Fruit fly (Drosophila melanogaster) S2 (cell line): ENCODE data around the gene Peritrophin-A.
A peak's percentile ranks its signal among the peaks of the same experiment; 100 is the strongest.
"Not testable (repeated sequence)": the region's sequence is repeated elsewhere in the genome, so short reads cannot be mapped to it uniquely, and the experiment has no call there.

Source experiments
- CG8478 ChIP-seq: fragments of >200 bp; optimal IDR thresholded peaks from 2 replicates; lab custom pipeline; 2018
- CTCF ChIP-seq, 2 experiments: fragments of >200 bp; optimal IDR thresholded peaks; 2 replicates each; lab custom pipeline; 2018

The Peritrophin-A gene

DNA sequence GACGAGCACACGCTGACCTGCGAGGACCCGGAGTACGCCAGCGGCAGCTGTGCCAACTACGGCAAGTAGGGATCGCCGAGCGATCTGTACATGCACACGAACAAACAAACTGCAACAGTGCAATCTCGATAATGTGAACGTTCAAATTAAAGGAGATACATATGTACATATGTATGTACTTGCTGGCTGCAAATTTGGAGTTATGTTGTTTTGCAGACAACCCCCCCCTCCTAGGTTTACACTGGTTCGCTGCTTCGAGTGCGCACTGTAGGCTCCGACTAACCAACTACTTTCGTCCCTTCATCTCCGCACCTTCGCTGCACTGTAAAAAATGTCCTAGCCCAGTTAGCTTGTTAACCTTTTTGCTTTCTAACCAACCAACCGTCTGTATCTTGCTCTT lies 3.3 kb downstream of the Peritrophin-A start:
- TF ChIP-seq CG8478 (lab: Kevin White, UChicago) (no peak), CTCF (optimal IDR thresholded peaks at IDR 0.05; lab: Kevin White, UChicago) (no peak)

DNA sequence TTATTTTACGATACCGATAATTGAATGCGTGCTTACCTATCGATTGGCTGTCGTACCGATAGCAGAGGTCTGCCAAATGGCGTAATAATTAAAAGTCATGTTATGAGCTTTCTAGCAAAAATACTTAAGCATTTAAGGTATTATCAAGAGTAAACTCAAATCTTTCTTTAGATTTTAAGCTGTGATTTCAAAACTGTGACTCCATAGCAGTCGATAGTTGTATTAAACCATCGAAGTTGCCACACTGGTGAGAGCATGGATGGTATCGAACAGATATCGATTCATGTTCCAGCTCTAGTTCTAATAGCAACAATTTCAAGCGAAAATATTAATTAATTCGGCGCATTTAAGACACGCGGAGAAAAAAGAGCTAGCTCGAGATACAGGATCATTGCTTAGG lies 6.6 kb downstream of the Peritrophin-A start, which contains the start of the genes CG17068 and Rab10:
TSS of gene CG17068 (minus strand) at position 25 of the 400 bp plus-strand sequence.
TSS of gene Rab10 (plus strand) at position 270 of the 400 bp plus-strand sequence.
- TF ChIP-seq CTCF (optimal IDR thresholded peaks at IDR 0.05; lab: Kevin White, UChicago) = no peak
- no peak for TF ChIP-seq CG8478 (lab: Kevin White, UChicago)

DNA sequence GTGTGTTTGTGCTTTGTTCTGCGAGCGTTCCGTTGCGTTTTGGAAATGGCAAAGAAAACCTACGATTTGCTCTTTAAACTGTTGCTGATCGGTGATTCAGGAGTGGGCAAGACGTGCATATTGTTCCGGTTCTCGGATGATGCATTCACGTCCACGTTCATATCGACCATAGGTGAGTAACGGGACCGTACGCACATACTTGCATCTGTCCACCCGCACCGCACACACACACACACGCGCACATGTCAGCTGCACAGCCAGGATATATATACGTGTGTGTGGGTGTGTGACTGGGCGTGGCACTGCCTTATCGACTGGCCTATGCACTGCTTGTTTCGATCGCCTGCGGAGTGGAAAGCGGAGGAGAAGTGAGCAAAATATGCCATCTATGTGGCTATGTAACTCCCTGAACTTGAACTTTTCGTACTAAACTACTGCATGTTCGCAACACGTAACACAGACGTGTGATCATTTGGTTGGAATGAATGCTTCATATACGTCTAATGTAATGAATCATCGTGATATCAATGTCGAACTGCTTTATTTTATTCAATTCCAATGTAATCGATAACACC lies 7.2 kb downstream of the Peritrophin-A start:
- TF ChIP-seq CTCF (optimal IDR thresholded peaks at IDR 0.05; lab: Kevin White, UChicago) (no peak), CG8478 (lab: Kevin White, UChicago) (no peak)

DNA sequence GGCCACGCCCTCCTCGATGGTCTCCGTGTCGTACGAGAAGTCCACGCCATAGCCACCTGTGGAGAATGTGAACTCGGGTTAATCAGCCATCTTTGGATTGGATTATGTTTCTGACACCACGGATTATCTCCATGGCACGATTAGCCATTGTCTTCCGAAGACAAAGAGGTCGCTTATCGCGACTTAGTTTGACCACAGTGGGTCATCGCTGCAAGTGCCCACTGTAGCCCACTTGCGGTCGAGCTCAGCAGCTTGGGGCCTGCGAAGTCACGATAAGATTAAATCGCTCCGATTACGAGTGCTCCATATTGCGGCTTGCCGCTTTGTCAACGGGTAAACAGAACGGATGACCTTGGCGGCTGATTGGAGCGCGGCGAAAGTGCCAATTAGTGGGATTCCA lies 11.5 kb downstream of the Peritrophin-A start:
- TF ChIP-seq CTCF (optimal IDR thresholded peaks at IDR 0.05; lab: Kevin White, UChicago) (no peak), CG8478 (lab: Kevin White, UChicago) (no peak)

DNA sequence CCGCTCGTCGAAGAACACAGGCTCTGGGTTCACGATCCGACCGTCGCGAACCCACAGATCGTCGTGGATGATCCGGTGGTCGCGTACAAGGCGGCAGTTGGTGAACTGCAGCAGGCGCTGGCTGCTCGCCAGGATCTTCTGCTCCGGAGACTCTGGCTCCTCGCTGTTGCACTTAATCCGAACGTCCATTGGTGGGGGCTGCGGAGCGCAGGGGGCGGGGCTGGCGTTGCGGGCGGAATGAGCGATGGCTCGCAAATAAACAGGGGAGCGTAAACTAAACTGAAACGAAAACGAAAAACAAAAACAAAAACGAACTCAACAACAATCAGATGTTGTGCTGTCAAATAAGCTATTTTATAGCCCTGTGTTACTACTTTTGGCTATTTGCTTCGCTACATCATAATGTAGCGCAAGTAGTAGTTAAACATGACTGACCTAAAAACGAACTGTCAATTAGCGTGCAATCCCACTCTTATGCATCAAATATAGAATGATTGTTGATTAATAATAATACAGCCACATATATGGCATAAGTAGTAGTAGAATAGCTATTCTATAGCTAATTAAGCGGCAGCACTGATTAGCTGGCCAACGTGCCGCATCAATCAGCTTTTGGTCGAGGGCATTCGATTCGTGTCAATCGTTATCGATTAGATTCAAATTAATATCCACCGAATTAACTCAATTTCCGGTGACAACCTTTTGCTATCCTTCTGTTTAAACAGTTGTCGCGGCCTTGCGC lies 12.6 kb downstream of the Peritrophin-A start, which contains the start of gene CG17065:
TSS of gene CG17065 (minus strand) at position 351 of the 742 bp plus-strand sequence.
- TF ChIP-seq CG8478 (lab: Kevin White, UChicago) = no peak
- peak in 1 of 2 experiments; percentile 23 for TF ChIP-seq CTCF (optimal IDR thresholded peaks at IDR 0.05; lab: Kevin White, UChicago)

DNA sequence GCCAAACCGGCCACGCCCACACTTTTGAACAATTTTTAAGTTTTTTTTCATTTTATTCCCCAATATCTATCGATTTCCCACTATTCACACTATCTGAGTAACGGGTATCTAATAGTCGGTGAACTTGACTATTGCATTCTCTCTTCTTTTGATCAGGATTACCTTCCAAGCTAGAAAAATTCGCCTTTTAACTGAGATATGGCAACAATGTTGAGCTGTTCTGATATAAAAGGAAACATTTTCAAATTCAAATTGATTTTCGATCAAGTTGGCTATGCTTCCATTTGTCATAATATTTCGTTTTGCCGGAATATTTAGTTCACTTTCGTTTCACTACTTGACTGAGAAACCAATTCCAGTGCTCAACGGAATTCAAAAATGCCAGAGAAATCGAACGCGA lies 14.5 kb downstream of the Peritrophin-A start, which contains the start of gene CG42577:
TSS of gene CG42577 (plus strand) at position 301 of the 400 bp plus-strand sequence.
- not testable (repeated sequence) for TF ChIP-seq CG8478 (lab: Kevin White, UChicago); CTCF (optimal IDR thresholded peaks at IDR 0.05; lab: Kevin White, UChicago)

DNA sequence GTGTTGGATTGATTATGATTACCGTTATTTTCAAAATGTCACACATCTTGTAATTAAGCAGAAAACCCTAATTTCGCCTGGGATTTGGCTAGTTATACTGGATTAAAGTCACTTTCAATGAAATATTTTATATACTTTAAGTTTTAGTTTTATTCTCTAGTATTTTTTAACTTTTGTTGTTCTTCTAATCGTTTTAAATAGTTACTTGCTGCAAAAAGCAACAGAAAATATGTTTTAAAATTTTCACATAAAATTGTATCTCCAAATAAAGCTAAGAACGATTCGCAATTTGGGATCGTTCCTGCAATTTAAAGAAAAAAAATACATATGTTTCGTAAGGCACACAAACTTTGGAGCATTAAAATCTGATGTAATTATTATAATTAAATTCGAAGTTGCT lies 25.2 kb downstream of the Peritrophin-A start, which contains the start of gene Inx6:
TSS of gene Inx6 (minus strand) at position 101 of the 400 bp plus-strand sequence.
- TF ChIP-seq CG8478 (lab: Kevin White, UChicago) (no peak), CTCF (optimal IDR thresholded peaks at IDR 0.05; lab: Kevin White, UChicago) (no peak)
